Worm (Caenorhabditis elegans) whole organism, early embryonic: Measurements from ENCODE around the gene flp-1.

Experiments used
- B0310.2 ChIP-seq: sonication (generic microtip); optimal IDR thresholded peaks from 2 replicates; lab custom pipeline; 2016; ENCODE audit warnings: mild to moderate bottlenecking, missing genetic modification characterization, missing compliant biosample characterization
- F13C5.2 ChIP-seq: sonication (generic microtip); optimal IDR thresholded peaks from 2 replicates; lab custom pipeline; 2017; ENCODE audit warnings: mild to moderate bottlenecking, missing genetic modification characterization, inconsistent platforms, missing compliant biosample characterization
- aly-1 ChIP-seq: sonication (generic microtip); optimal IDR thresholded peaks from 2 replicates; lab custom pipeline; 2016; ENCODE audit warnings: missing genetic modification characterization, missing compliant biosample characterization
- ama-1 ChIP-seq: fragments of 150-350 bp; optimal IDR thresholded peaks from 2 replicates; lab custom pipeline; 2014
- ceh-36 ChIP-seq: sonication (generic microtip); optimal IDR thresholded peaks from 2 replicates; lab custom pipeline; 2016; ENCODE audit warnings: missing genetic modification characterization, inconsistent platforms, missing compliant biosample characterization
- ets-7 ChIP-seq: sonication (generic microtip); optimal IDR thresholded peaks from 2 replicates; lab custom pipeline; 2016; ENCODE audit warnings: missing genotype, missing genetic modification characterization, missing compliant biosample characterization
- flt-1 ChIP-seq: fragments of 200-800 bp; sonication (Bioruptor generic); IDR thresholded peaks from 2 replicates; pipeline ENCODE4 v1.3.6; 2022; ENCODE audit warnings: missing genetic modification characterization, missing compliant biosample characterization
- hmbx-1 ChIP-seq: sonication (generic microtip); optimal IDR thresholded peaks from 2 replicates; lab custom pipeline; 2016; ENCODE audit warnings: mild to moderate bottlenecking, missing genetic modification characterization, missing compliant biosample characterization
- hnd-1 ChIP-seq: sonication (generic microtip); optimal IDR thresholded peaks from 2 replicates; lab custom pipeline; 2016; ENCODE audit warnings: missing genetic modification characterization, missing compliant biosample characterization
- scrt-1 ChIP-seq: fragments of 200-800 bp; sonication (Bioruptor generic); IDR thresholded peaks from 2 replicates; pipeline ENCODE4 v1.3.6; 2022; ENCODE audit warnings: missing genetic modification characterization, missing compliant biosample characterization
- sea-1 ChIP-seq: fragments of 200-800 bp; sonication (Bioruptor generic); conservative IDR thresholded peaks from 2 replicates; pipeline ENCODE4 v1.3.6; 2022; ENCODE audit warnings: missing genetic modification characterization, missing compliant biosample characterization
- tbx-11 ChIP-seq: fragments of 200-800 bp; sonication (Bioruptor generic); IDR thresholded peaks from 2 replicates; pipeline ENCODE4 v1.3.6; 2022; ENCODE audit warnings: missing genetic modification characterization, missing compliant biosample characterization
- tbx-37 ChIP-seq: fragments of 200-800 bp; sonication (Bioruptor generic); conservative IDR thresholded peaks from 2 replicates; pipeline ENCODE4 v1.3.6; 2022; ENCODE audit warnings: missing genetic modification reagents, missing genetic modification characterization, missing compliant biosample characterization
- tra-4 ChIP-seq: sonication (generic microtip); optimal IDR thresholded peaks from 2 replicates; lab custom pipeline; 2017; ENCODE audit warnings: missing genetic modification characterization, missing compliant biosample characterization

ce11 chrIV:9104071-9105016 lies 40.2 kb upstream of the flp-1 start, which contains the start of the genes C01F6.14 and fem-3:
- TF ChIP-seq tra-4 = no peak
- no peak for TF ChIP-seq aly-1 (tag; lab: Kevin White, UChicago)
- TF ChIP-seq ceh-36 (tag; lab: Kevin White, UChicago) = no peak
- TF ChIP-seq ama-1 (lab: Kevin White, UChicago) = no peak
- no peak for TF ChIP-seq sea-1 (GFP tag; lab: Robert Waterston, UW)
- TF ChIP-seq tbx-37 = no peak
- no peak for TF ChIP-seq flt-1
- TF ChIP-seq hnd-1 = no peak
- TF ChIP-seq B0310.2 (tag; lab: Kevin White, UChicago) = no peak
- no peak for TF ChIP-seq scrt-1 (GFP tag; lab: Robert Waterston, UW)
- no peak for TF ChIP-seq ets-7 (tag; lab: Kevin White, UChicago)
- no peak for TF ChIP-seq F13C5.2
- no peak for TF ChIP-seq hmbx-1 (tag; lab: Kevin White, UChicago)
- no peak for TF ChIP-seq tbx-11
